Fruit fly (Drosophila melanogaster) whole organism, embryonic: ENCODE results near the gene CG42726.

Experiments
- Awh ChIP-seq: fragments of 200-800 bp; sonication (Bioruptor generic); IDR thresholded peaks from 2 replicates; pipeline ENCODE4, ENCODE4 v1.3.6; 2022; ENCODE audit warnings: missing biosample characterization, missing genetic modification characterization
- CG10209 ChIP-seq: fragments of 200-800 bp; sonication (Bioruptor generic); optimal IDR thresholded peaks from 3 replicates; lab custom pipeline; 2017; ENCODE audit warnings: missing biosample characterization, mild to moderate bottlenecking, missing genetic modification characterization, missing genetic modification reagents
- CG32532 ChIP-seq: fragments of 200-800 bp; sonication (Bioruptor generic); IDR thresholded peaks from 2 replicates; pipeline ENCODE4 v1.3.6; 2022; ENCODE audit warnings: missing biosample characterization, missing genetic modification characterization
- CG4360 ChIP-seq: fragments of 200-800 bp; sonication (Bioruptor generic); IDR thresholded peaks from 2 replicates; pipeline ENCODE4 v1.3.6; 2022; ENCODE audit warnings: missing biosample characterization, missing genetic modification characterization
- CG6791 ChIP-seq: fragments of 200-800 bp; sonication (Bioruptor generic); IDR thresholded peaks from 3 replicates; pipeline ENCODE4 v1.3.6; 2022; ENCODE audit warnings: missing biosample characterization, missing genetic modification characterization; ENCODE audit not compliant: partially characterized antibody
- CG7271 ChIP-seq: fragments of 200-800 bp; sonication (Bioruptor generic); optimal IDR thresholded peaks from 2 replicates; lab custom pipeline; 2018; ENCODE audit warnings: missing biosample characterization, mild to moderate bottlenecking, missing genetic modification characterization, moderate library complexity
- CG7556 ChIP-seq: fragments of 200-800 bp; sonication (Bioruptor generic); optimal IDR thresholded peaks from 2 replicates; lab custom pipeline; 2017; ENCODE audit warnings: missing biosample characterization, mild to moderate bottlenecking, missing genetic modification characterization
- CG9215 ChIP-seq: fragments of 200-800 bp; sonication (Bioruptor generic); IDR thresholded peaks from 2 replicates; pipeline ENCODE4 v1.3.6; 2022; ENCODE audit warnings: missing biosample characterization, missing genetic modification characterization
- CG9437 ChIP-seq: fragments of 200-800 bp; sonication (Bioruptor generic); optimal IDR thresholded peaks from 2 replicates; lab custom pipeline; 2018; ENCODE audit warnings: missing biosample characterization, mild to moderate bottlenecking, missing genetic modification characterization
- ERR ChIP-seq: fragments of 200-800 bp; sonication (Bioruptor generic); optimal IDR thresholded peaks from 2 replicates; lab custom pipeline; 2016; ENCODE audit warnings: missing biosample characterization, missing genetic modification characterization
- Hr39 ChIP-seq: fragments of >200 bp; optimal IDR thresholded peaks from 2 replicates; lab custom pipeline; 2017
- NFAT ChIP-seq: fragments of 200-800 bp; sonication (Bioruptor generic); IDR thresholded peaks from 2 replicates; pipeline ENCODE4 v1.3.6; 2022; ENCODE audit warnings: missing biosample characterization, missing genetic modification characterization
- abd-A ChIP-seq: fragments of 200-800 bp; sonication (Bioruptor generic); optimal IDR thresholded peaks from 3 replicates; lab custom pipeline; 2019; ENCODE audit warnings: missing biosample characterization, mild to moderate bottlenecking, missing genetic modification characterization, moderate library complexity
- bsh ChIP-seq, 2 experiments: fragments of 200-800 bp; sonication (Bioruptor generic); optimal IDR thresholded peaks; 2 replicates each; lab custom pipeline; 2017 to 2018; ENCODE audit warnings: mild to moderate bottlenecking in 2 of 2, missing biosample characterization in 2 of 2, missing genetic modification characterization in 2 of 2, moderate library complexity in 1 of 2
- da ChIP-seq: fragments of 200-800 bp; sonication (Bioruptor generic); optimal IDR thresholded peaks from 2 replicates; lab custom pipeline; 2016; ENCODE audit warnings: missing biosample characterization, missing genetic modification characterization
- dan ChIP-seq: fragments of 200-800 bp; sonication (Bioruptor generic); IDR thresholded peaks from 2 replicates; pipeline ENCODE4 v1.3.6; 2022; ENCODE audit warnings: missing biosample characterization, missing genetic modification characterization
- ftz-f1 ChIP-seq: fragments of 200-800 bp; sonication (Bioruptor generic); optimal IDR thresholded peaks from 2 replicates; lab custom pipeline; 2016; ENCODE audit warnings: missing biosample characterization, missing genetic modification characterization
- gro ChIP-seq: fragments of 200-800 bp; sonication (Bioruptor generic); optimal IDR thresholded peaks from 2 replicates; lab custom pipeline; 2016; ENCODE audit warnings: missing biosample characterization, missing genetic modification characterization
- lilli ChIP-seq: fragments of 200-800 bp; sonication (Bioruptor generic); optimal IDR thresholded peaks from 3 replicates; lab custom pipeline; 2016; ENCODE audit warnings: missing biosample characterization, missing genetic modification characterization
- lola ChIP-seq, 3 experiments: fragments of >200 bp in 2 of 3; fragments of 200-800 bp in 1 of 3; sonication (Bioruptor generic) in 1 of 3; optimal IDR thresholded peaks; 2 replicates each; lab custom pipeline; 2017 to 2019; ENCODE audit warnings: missing biosample characterization in 3 of 3, missing genetic modification characterization in 3 of 3, mild to moderate bottlenecking in 1 of 3, moderate library complexity in 1 of 3
- ro ChIP-seq: fragments of 200-800 bp; sonication (Bioruptor generic); IDR thresholded peaks from 2 replicates; pipeline ENCODE4 v1.3.6; 2022; ENCODE audit warnings: missing biosample characterization, missing genetic modification characterization
- sqz ChIP-seq: fragments of 200-800 bp; sonication (Bioruptor generic); optimal IDR thresholded peaks from 3 replicates; lab custom pipeline; 2018; ENCODE audit warnings: missing biosample characterization, mild to moderate bottlenecking, missing genetic modification characterization
- ssp ChIP-seq: fragments of 200-800 bp; sonication (Bioruptor generic); IDR thresholded peaks from 2 replicates; pipeline ENCODE4 v1.3.6; 2022; ENCODE audit warnings: missing biosample characterization, missing genetic modification characterization
- stc ChIP-seq: fragments of 200-800 bp; sonication (Bioruptor generic); IDR thresholded peaks from 2 replicates; pipeline ENCODE4 v1.3.6; 2022; ENCODE audit warnings: missing biosample characterization, missing genetic modification characterization
- zf30C ChIP-seq: fragments of 200-800 bp; sonication (Bioruptor generic); optimal IDR thresholded peaks from 3 replicates; lab custom pipeline; 2018; ENCODE audit warnings: missing biosample characterization, mild to moderate bottlenecking, missing genetic modification characterization

Gene CG42726

dm6 chr3R:15379071-15379470 is 31.2 kb downstream of the CG42726 start (continued):
- TF ChIP-seq CG6791, result peak; percentile 46; the same call in 1 of the 3 replicates
- TF ChIP-seq, all 482 proteins: peak for 19

- TF ChIP-seq ftz-f1 (GFP tag; lab: Kevin White, UChicago), result no peak
- TF ChIP-seq CG9215 (GFP tag; lab: Robert Waterston, UW), result no peak
- TF ChIP-seq Awh (GFP tag; lab: Robert Waterston, UW), result no peak
- TF ChIP-seq CG9437, result no peak
- TF ChIP-seq sqz (GFP tag; lab: Kevin White, UChicago), result no peak
- TF ChIP-seq zf30C (GFP tag; lab: Kevin White, UChicago), result no peak
- TF ChIP-seq CG4360 (GFP tag; lab: Robert Waterston, UW), result no peak
- TF ChIP-seq NFAT (GFP tag; lab: Robert Waterston, UW), result no peak
- TF ChIP-seq lola (GFP tag; optimal IDR thresholded peaks at IDR 0.05; lab: Kevin White, UChicago), result no peak
- TF ChIP-seq lilli (GFP tag; lab: Kevin White, UChicago), result no peak
- TF ChIP-seq ERR (GFP tag; lab: Kevin White, UChicago), result no peak
- no peak for TF ChIP-seq da (GFP tag; lab: Kevin White, UChicago)
- TF ChIP-seq stc (GFP tag; lab: Robert Waterston, UW), result no peak
- no peak for TF ChIP-seq abd-A (tag; lab: Kevin White, UChicago)
- TF ChIP-seq gro, result no peak
- no peak for TF ChIP-seq CG32532 (GFP tag; lab: Robert Waterston, UW)
- no peak for TF ChIP-seq bsh (GFP tag; optimal IDR thresholded peaks at IDR 0.05; lab: Kevin White, UChicago)
- TF ChIP-seq CG7271 (tag; lab: Kevin White, UChicago), result no peak
- no peak for TF ChIP-seq ssp
Observed at dm6 chr3R:15382851-15383250, 35.0 kb downstream of the CG42726 start, which contains the start of gene h-cup. h-cup (minus strand) TSS chr3R:15382951.

- TF ChIP-seq ro (GFP tag; lab: Robert Waterston, UW) (0 out of 2 replicates have a peak, but pooled peaks have one; percentile 8), CG7556 (GFP tag; lab: Kevin White, UChicago) (no peak), Hr39 (lab: Kevin White, UChicago) (peak; percentile 86), CG10209 (GFP tag; lab: Kevin White, UChicago) (no peak), dan (GFP tag; lab: Robert Waterston, UW) (0 out of 2 replicates have a peak, but pooled peaks have one; percentile 22)
Observed at dm6 chr3R:15393206-15393805, 45.5 kb downstream of the CG42726 start.
